Fruit fly (Drosophila melanogaster): Measurements from ENCODE around the gene CG14367.

Gene CG14367

DNA sequence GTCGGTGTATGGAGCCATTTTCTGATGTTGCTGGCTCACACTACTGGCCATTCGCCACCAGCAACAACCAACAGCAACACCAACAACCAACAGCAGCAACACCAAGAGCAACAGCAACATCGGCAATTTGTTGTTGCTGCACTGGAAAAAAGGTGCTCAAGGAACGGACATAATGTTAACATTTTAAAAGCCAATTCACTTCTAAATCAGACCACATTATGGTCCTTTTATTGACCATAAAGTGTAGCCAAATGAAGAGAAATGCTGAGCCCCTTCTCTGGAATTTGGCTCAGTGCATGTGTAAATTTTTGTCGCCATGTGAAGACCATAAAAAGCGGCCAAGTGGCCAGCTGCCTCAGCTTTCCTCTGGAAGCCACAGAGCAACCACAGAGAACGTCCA lies 23.0 kb downstream of the CG14367 start:
- no peak for TF ChIP-seq CrebA (GFP tag; optimal IDR thresholded peaks at IDR 0.05; ENCODE audit: borderline replicate concordance)
- no peak for TF ChIP-seq dsf (GFP tag; optimal IDR thresholded peaks at IDR 0.05; ENCODE audit: borderline replicate concordance)
- peak; percentile 33 for TF ChIP-seq ey (GFP tag; optimal IDR thresholded peaks at IDR 0.05)
- peak; percentile 42 for TF ChIP-seq Hnf4 (GFP tag; optimal IDR thresholded peaks at IDR 0.05)
- no peak for TF ChIP-seq CG9705 (GFP tag; optimal IDR thresholded peaks at IDR 0.05)
- no peak for TF ChIP-seq pan (optimal IDR thresholded peaks at IDR 0.05)
- TF ChIP-seq dl (GFP tag; optimal IDR thresholded peaks at IDR 0.05; ENCODE audit: insufficient read depth in 1 of 2, partially characterized antibody in 2 of 2) = no peak
- TF ChIP-seq br (GFP tag; optimal IDR thresholded peaks at IDR 0.05) = peak; percentile 51
- TF ChIP-seq CG32264 (GFP tag; optimal IDR thresholded peaks at IDR 0.05) = peak; percentile 26
- peak; percentile 56 for TF ChIP-seq woc (GFP tag; optimal IDR thresholded peaks at IDR 0.05)
- TF ChIP-seq fru (GFP tag; optimal IDR thresholded peaks at IDR 0.05) = peak; percentile 76
- TF ChIP-seq usp (GFP tag; optimal IDR thresholded peaks at IDR 0.05) = no peak
- TF ChIP-seq Jra (GFP tag; optimal IDR thresholded peaks at IDR 0.05) = no peak
- TF ChIP-seq HLH106 (tag; optimal IDR thresholded peaks at IDR 0.05) = peak; percentile 27
- no peak for TF ChIP-seq tai (GFP tag; optimal IDR thresholded peaks at IDR 0.05)
- no peak for TF ChIP-seq Vsx2 (GFP tag; optimal IDR thresholded peaks at IDR 0.05; ENCODE audit: partially characterized antibody)
- TF ChIP-seq foxo (GFP tag; optimal IDR thresholded peaks at IDR 0.05) = peak in 1 of 2 experiments; percentile 54
- TF ChIP-seq Hr83 (GFP tag; optimal IDR thresholded peaks at IDR 0.05; ENCODE audit: poor library complexity, severe bottlenecking) = no peak
- TF ChIP-seq rgr (GFP tag; optimal IDR thresholded peaks at IDR 0.05) = peak; percentile 40
- no peak for TF ChIP-seq Dif (GFP tag; optimal IDR thresholded peaks at IDR 0.05; ENCODE audit: partially characterized antibody)
- TF ChIP-seq Mio (GFP tag; optimal IDR thresholded peaks at IDR 0.05) = no peak
- no peak for TF ChIP-seq Myc (optimal IDR thresholded peaks at IDR 0.05)
- no peak for TF ChIP-seq brk (GFP tag; optimal IDR thresholded peaks at IDR 0.05)
- TF ChIP-seq sv (GFP tag; optimal IDR thresholded peaks at IDR 0.05) = no peak
- TF ChIP-seq Dfd (GFP tag; optimal IDR thresholded peaks at IDR 0.05) = no peak
- TF ChIP-seq Sp1 (GFP tag; optimal IDR thresholded peaks at IDR 0.05) = no peak
- peak; percentile 36 for TF ChIP-seq h (GFP tag; optimal IDR thresholded peaks at IDR 0.05)
- no peak for TF ChIP-seq sage (GFP tag; optimal IDR thresholded peaks at IDR 0.05)
- TF ChIP-seq Rel (GFP tag; optimal IDR thresholded peaks at IDR 0.05) = no peak
- TF ChIP-seq Rel (tag; optimal IDR thresholded peaks at IDR 0.05) = no peak
- peak; percentile 12 for TF ChIP-seq OdsH (GFP tag; optimal IDR thresholded peaks at IDR 0.05)
- TF ChIP-seq dmrt93B (GFP tag; optimal IDR thresholded peaks at IDR 0.05) = no peak
- no peak for TF ChIP-seq N (GFP tag; optimal IDR thresholded peaks at IDR 0.05)
- TF ChIP-seq Abd-B (GFP tag; optimal IDR thresholded peaks at IDR 0.05) = no peak
- TF ChIP-seq jim (GFP tag; optimal IDR thresholded peaks at IDR 0.05) = no peak

DNA sequence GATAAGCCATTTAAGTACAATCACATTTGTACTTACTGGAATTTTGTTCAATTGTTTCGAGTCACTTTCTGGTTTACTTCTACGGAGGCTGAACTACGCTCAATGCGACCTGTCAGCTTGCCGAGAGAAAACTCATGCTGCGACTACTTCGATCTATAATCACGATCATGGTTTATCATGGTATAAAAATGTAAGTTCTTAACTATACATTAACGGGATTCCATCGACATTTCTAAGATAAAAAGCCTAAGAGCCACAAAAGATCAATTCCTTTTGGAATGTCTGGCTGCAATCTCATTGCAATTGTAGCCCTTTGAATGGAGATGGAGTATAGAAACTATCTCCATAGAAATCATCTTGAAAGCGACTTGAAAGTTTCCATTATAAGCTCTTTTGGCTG lies 24.2 kb downstream of the CG14367 start, which contains the start of gene Ubc87F:
TSS of gene Ubc87F (minus strand) at position 101 of the 400 bp plus-strand sequence.
- no peak for TF ChIP-seq rgr (GFP tag; optimal IDR thresholded peaks at IDR 0.05)
- no peak for TF ChIP-seq psq (GFP tag; optimal IDR thresholded peaks at IDR 0.05)
- no peak for TF ChIP-seq dsf (GFP tag; optimal IDR thresholded peaks at IDR 0.05; ENCODE audit: borderline replicate concordance)
- no peak for TF ChIP-seq GATAd (GFP tag; optimal IDR thresholded peaks at IDR 0.05)

DNA sequence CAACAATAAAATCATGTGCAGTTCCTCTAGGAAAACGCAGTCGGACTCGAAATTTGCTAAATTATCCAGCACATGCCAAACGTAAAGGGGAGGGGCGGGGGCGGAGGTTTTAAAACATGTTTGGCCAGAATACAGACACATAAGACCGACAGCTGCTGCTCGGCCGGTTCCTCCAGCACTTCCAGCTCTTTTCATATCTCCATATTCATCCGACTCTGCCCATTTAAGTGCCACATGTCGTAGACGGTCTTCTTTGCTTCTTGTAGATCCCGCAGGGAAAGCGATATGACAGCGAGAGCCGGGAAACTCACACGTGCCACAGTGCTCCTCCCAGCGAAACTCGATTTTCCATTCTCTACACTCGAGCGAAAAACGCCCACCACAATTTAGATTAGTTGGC lies 25.2 kb downstream of the CG14367 start:
- TF ChIP-seq h (GFP tag; optimal IDR thresholded peaks at IDR 0.05) = no peak
- no peak for TF ChIP-seq Myc (optimal IDR thresholded peaks at IDR 0.05)
- no peak for TF ChIP-seq OdsH (GFP tag; optimal IDR thresholded peaks at IDR 0.05)
- TF ChIP-seq Rel (GFP tag; optimal IDR thresholded peaks at IDR 0.05) = no peak
- no peak for TF ChIP-seq Rel (tag; optimal IDR thresholded peaks at IDR 0.05)
- no peak for TF ChIP-seq br (GFP tag; optimal IDR thresholded peaks at IDR 0.05)
- TF ChIP-seq fru (GFP tag; optimal IDR thresholded peaks at IDR 0.05) = no peak
- TF ChIP-seq dmrt93B (GFP tag; optimal IDR thresholded peaks at IDR 0.05) = no peak
- no peak for TF ChIP-seq tai (GFP tag; optimal IDR thresholded peaks at IDR 0.05)
- TF ChIP-seq Hr83 (GFP tag; optimal IDR thresholded peaks at IDR 0.05; ENCODE audit: poor library complexity, severe bottlenecking) = no peak
- TF ChIP-seq foxo (GFP tag; optimal IDR thresholded peaks at IDR 0.05) = no peak
- TF ChIP-seq brk (GFP tag; optimal IDR thresholded peaks at IDR 0.05) = no peak
